Worm (Caenorhabditis elegans): ENCODE data around the gene clc-20.

Gene clc-20

DNA sequence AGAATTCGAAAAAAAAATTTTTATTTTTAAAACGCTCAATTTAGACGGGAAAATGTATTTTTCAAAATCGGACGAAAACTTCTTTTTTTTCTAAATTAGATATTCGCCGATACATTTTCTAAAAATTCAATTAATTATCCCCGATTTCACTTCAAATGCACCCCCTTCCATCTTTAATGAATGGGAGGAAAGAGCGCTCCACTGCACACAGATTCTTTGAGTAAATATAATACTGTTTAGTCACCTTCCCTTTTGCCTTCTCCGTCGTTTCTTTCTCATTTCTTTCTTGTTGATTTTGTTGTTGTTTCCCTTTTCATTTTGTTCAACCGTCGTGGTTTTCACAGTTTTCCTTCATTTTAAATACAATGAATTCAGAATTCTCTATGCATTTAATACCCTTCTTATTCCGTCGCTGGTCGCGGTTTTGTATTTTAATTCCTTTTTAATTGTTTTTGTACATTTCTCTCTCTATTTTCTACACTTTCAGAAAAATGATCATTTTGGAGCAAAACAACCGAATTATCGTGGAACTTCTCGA lies 10.5 kb upstream of the clc-20 start, which contains the start of gene arx-4:
Gene arx-4 (plus strand): TSS at position 488 of the 538 bp plus-strand sequence.
- TF ChIP-seq unc-62 (GFP tag; optimal IDR thresholded peaks at IDR 0.05): no peak
- no peak for TF ChIP-seq lsy-12 (tag; optimal IDR thresholded peaks at IDR 0.05)
- TF ChIP-seq hmg-11 (tag; optimal IDR thresholded peaks at IDR 0.05): peak; percentile 10
- peak; percentile 88 for TF ChIP-seq pha-4 (tag; optimal IDR thresholded peaks at IDR 0.05)
- no peak for TF ChIP-seq snpc-4 (tag; optimal IDR thresholded peaks at IDR 0.05)

DNA sequence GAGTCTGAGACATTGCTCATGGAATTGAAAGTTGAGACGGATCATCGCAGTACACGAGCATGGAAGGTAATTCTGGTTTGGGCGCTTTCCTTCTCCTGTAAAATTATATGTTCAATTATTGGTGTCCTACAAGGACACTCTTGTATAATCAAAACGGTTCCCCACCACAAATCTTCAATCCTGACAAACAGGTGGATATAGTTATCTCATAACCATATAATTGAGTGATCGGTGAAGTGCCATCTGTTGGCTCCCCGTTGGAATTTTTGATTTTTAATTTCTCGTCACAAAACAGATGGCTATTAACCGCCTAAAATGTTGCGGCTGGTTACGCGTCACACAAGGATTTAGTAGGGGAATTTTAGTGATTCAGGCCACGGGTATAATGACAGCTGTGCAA lies 3.5 kb upstream of the clc-20 start:
- TF ChIP-seq unc-39 (tag; optimal IDR thresholded peaks at IDR 0.05) (no peak), skn-1 (tag; optimal IDR thresholded peaks at IDR 0.05) (no peak), ZK546.5 (tag; optimal IDR thresholded peaks at IDR 0.05) (no peak), nhr-25 (tag; optimal IDR thresholded peaks at IDR 0.05) (no peak), snpc-4 (tag; optimal IDR thresholded peaks at IDR 0.05) (no peak), elt-2 (tag; optimal IDR thresholded peaks at IDR 0.05) (no peak), nhr-23 (tag; optimal IDR thresholded peaks at IDR 0.05) (no peak), ceh-82 (tag; optimal IDR thresholded peaks at IDR 0.05) (no peak)

DNA sequence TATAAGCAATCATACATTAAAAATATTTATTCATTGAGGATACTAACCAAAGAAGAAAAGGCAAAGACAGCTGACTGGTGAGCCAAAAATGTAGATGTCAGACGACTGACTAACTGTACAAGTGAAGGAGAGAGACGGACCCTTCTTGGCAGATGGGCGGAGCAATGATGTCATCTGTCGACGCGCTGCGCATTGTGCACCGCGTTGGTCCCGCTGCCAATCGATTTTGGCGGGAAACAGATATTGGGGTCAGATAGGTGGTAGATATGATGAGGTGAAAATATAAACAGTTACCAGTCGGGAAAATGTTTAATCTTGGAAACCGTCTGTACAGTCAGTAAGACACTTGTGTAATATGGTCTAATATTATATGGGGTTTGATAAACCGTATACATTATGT lies 2.5 kb upstream of the clc-20 start, which contains the start of gene T24C4.2:
Gene T24C4.2 (minus strand): TSS at position 101 of the 400 bp plus-strand sequence.
- TF ChIP-seq lin-39 (tag; optimal IDR thresholded peaks at IDR 0.05): no peak
- TF ChIP-seq ceh-9 (tag; optimal IDR thresholded peaks at IDR 0.05): no peak
- no peak for TF ChIP-seq nfya-1 (tag; optimal IDR thresholded peaks at IDR 0.05; ENCODE audit: insufficient read depth)
- no peak for TF ChIP-seq elt-1 (tag; optimal IDR thresholded peaks at IDR 0.05)
- TF ChIP-seq nhr-25 (tag; optimal IDR thresholded peaks at IDR 0.05): no peak

DNA sequence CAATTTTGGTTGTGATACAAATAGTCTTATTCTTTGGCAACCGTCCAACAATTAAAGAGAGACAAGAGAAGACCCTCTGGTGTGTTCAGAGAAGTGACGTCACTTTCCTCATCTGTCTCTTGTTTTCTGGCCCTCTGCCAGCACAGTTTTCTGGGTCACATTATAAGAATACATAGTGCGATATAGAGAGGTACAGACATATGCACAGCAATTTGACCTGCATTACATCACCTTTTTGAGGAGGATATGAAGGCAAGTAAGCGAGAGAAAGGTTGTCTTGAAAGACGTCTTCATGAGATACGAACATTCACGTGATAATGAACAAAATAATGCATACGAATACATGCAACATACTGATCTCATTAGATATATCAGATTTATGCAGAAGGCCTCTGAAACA lies 1.8 kb upstream of the clc-20 start:
- no peak for TF ChIP-seq unc-62 (GFP tag; optimal IDR thresholded peaks at IDR 0.05)
- no peak for TF ChIP-seq pha-4 (tag; optimal IDR thresholded peaks at IDR 0.05)
- no peak for TF ChIP-seq nhr-11 (tag; optimal IDR thresholded peaks at IDR 0.05)
- no peak for TF ChIP-seq daf-12 (tag; optimal IDR thresholded peaks at IDR 0.05)
- TF ChIP-seq ama-1 (optimal IDR thresholded peaks at IDR 0.05): no peak
- no peak for TF ChIP-seq sea-2 (GFP tag; optimal IDR thresholded peaks at IDR 0.05)
- TF ChIP-seq fos-1 (tag; optimal IDR thresholded peaks at IDR 0.05): no peak

DNA sequence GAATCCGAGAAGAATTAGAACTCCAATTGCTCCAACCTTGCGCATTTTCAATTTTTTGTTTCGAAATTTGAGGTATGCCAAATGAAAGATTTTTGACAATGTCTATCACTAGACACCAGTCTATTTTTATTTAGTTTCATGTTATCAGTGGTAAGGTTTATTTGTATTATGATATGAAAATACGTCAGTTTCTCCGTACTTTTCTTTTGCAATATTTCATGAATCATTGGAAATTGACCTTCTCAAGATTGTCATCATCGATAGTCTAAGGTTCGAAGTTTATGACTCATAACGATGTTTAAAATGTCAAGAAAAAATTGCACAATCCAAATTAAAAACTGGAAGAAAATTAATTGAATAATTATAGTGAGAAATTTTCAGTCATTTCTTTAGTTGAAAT lies 1.0 kb downstream of the clc-20 start, which contains the start of gene clc-19:
Gene clc-19 (minus strand): TSS at position 135 of the 400 bp plus-strand sequence.
- TF ChIP-seq ceh-82 (tag; optimal IDR thresholded peaks at IDR 0.05): no peak
- peak; percentile 90 for TF ChIP-seq pqm-1 (tag; optimal IDR thresholded peaks at IDR 0.05)
- TF ChIP-seq nhr-67 (tag; optimal IDR thresholded peaks at IDR 0.05): no peak
- no peak for TF ChIP-seq nhr-76 (tag; optimal IDR thresholded peaks at IDR 0.05)
- peak; percentile 30 for TF ChIP-seq elt-2 (tag; optimal IDR thresholded peaks at IDR 0.05)

DNA sequence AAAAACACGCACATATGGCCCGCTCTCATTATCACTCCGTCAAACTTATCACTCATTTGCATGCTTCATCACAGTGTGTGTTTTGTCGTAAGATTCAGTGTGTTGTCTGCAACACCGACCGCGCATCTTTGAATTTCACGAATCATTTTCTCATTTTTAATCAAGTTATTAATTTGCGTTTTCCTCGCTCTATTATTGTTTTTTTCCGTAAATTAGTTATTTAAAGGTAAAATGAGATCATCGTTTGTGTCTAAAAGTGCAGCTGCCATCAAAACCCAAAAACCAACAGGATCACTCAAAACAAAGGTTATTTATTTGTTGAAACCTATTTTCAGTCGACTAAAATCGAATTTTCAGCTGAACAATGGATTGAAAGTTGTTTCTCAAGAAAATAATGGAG lies 7.3 kb downstream of the clc-20 start, which contains the start of the genes T24C4.5 and ucr-2.3:
Gene T24C4.5 (minus strand): TSS at position 101 of the 400 bp plus-strand sequence.
Gene ucr-2.3 (plus strand): TSS at position 227 of the 400 bp plus-strand sequence.
- TF ChIP-seq jun-1 (tag; optimal IDR thresholded peaks at IDR 0.05) (no peak), aly-2 (tag; optimal IDR thresholded peaks at IDR 0.05) (no peak), nhr-76 (tag; optimal IDR thresholded peaks at IDR 0.05) (no peak), nhr-12 (tag; optimal IDR thresholded peaks at IDR 0.05) (no peak), egl-5 (tag; optimal IDR thresholded peaks at IDR 0.05) (no peak), elt-2 (tag; optimal IDR thresholded peaks at IDR 0.05) (no peak), ceh-9 (tag; optimal IDR thresholded peaks at IDR 0.05) (no peak), nhr-67 (tag; optimal IDR thresholded peaks at IDR 0.05) (no peak), eor-1 (tag; optimal IDR thresholded peaks at IDR 0.05) (no peak), pqm-1 (tag; optimal IDR thresholded peaks at IDR 0.05) (no peak), hmg-11 (tag; optimal IDR thresholded peaks at IDR 0.05) (no peak), nhr-28 (tag; optimal IDR thresholded peaks at IDR 0.05) (no peak), mml-1 (tag; optimal IDR thresholded peaks at IDR 0.05) (no peak), nfya-1 (tag; optimal IDR thresholded peaks at IDR 0.05; ENCODE audit: insufficient read depth) (no peak), fkh-2 (tag; optimal IDR thresholded peaks at IDR 0.05) (no peak), unc-39 (tag; optimal IDR thresholded peaks at IDR 0.05) (no peak), ceh-82 (tag; optimal IDR thresholded peaks at IDR 0.05) (no peak)
